Fruit fly (Drosophila melanogaster) S2 (cell line): Measurements from ENCODE around the gene CG3739.

Source experiments
- CG8478 ChIP-seq: fragments of >200 bp; optimal IDR thresholded peaks from 2 replicates; lab custom pipeline; 2018
- CTCF ChIP-seq, 2 experiments: fragments of >200 bp; optimal IDR thresholded peaks; 2 replicates each; lab custom pipeline; 2018

- no peak for TF ChIP-seq CG8478 (lab: Kevin White, UChicago)
- TF ChIP-seq CTCF (optimal IDR thresholded peaks at IDR 0.05; lab: Kevin White, UChicago): no peak
These were observed 31.9 kb downstream of the CG3739 start, which contains the start of gene CG3517 for dm6 chr3R:19425099-19425498.
